Fruit fly (Drosophila melanogaster): ENCODE measurements around the gene XNP.

XNP gene

DNA sequence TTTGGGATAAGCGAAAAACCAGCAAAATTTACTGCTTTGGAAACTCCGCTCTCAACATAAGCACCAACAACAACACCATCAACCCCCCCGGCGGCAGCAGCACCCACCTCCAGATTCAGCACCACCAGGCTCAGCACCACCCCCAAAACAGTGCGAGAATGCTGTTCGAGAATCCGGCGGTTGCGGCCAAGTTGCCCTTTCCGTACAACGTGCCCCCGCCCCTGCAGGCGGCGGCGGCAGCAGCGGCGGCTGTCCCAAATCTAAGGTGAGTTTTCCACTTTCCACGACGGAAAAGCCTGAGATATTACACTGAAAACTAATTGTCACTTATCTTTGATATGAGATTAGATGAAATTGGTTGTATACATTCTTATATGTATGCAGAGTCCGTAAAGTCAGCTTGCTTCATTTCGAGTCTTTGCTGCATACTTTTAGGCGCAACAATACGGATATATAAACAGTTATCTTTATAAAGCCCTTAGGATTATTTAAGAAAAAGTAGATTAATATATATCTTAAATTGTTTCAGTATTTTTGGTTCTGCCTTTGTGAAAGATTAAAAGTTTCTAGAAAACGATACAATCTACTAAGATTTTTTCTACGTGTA lies 36.9 kb upstream of the XNP start (continued):
- 0 out of 3 replicates have a peak, but pooled peaks have one; percentile 53 for TF ChIP-seq CG2199 (GFP tag; IDR thresholded peaks at IDR 0.05)
- no peak for TF ChIP-seq D19B (GFP tag; optimal IDR thresholded peaks at IDR 0.05)
- peak; percentile 15 for TF ChIP-seq caup (GFP tag; optimal IDR thresholded peaks at IDR 0.05; ENCODE audit: severe bottlenecking)
- peak; percentile 45 for TF ChIP-seq tio (GFP tag; optimal IDR thresholded peaks at IDR 0.05)
- TF ChIP-seq lmd (GFP tag; IDR thresholded peaks at IDR 0.05), result 0 out of 2 replicates have a peak, but pooled peaks have one; percentile 8
- peak; percentile 7 for TF ChIP-seq CG9727 (GFP tag; optimal IDR thresholded peaks at IDR 0.05)
- TF ChIP-seq CG17328 (GFP tag; IDR thresholded peaks at IDR 0.05), result 0 out of 2 replicates have a peak, but pooled peaks have one; percentile 12
- TF ChIP-seq CG7556 (GFP tag; optimal IDR thresholded peaks at IDR 0.05), result peak; percentile 54
- TF ChIP-seq ewg (GFP tag; optimal IDR thresholded peaks at IDR 0.05), result peak; percentile 0
- no peak for TF ChIP-seq sim (GFP tag; IDR thresholded peaks at IDR 0.05)
- TF ChIP-seq Chrac-16 (GFP tag; optimal IDR thresholded peaks at IDR 0.05), result peak; percentile 8
- 0 out of 2 replicates have a peak, but pooled peaks have one; percentile 26 for TF ChIP-seq CG6689 (GFP tag; IDR thresholded peaks at IDR 0.05)
- peak; percentile 44 for TF ChIP-seq CG30403 (GFP tag; optimal IDR thresholded peaks at IDR 0.05)
- TF ChIP-seq CG4360 (GFP tag; IDR thresholded peaks at IDR 0.05), result peak; percentile 22; the same call in 1 of the 2 replicates
- no peak for TF ChIP-seq salm (tag; optimal IDR thresholded peaks at IDR 0.05)
- no peak for TF ChIP-seq Hr39 (optimal IDR thresholded peaks at IDR 0.05)
- TF ChIP-seq CG17359 (tag; optimal IDR thresholded peaks at IDR 0.05), result peak; percentile 23
- TF ChIP-seq Sox102F (GFP tag; optimal IDR thresholded peaks at IDR 0.05), result peak; percentile 34
- TF ChIP-seq Hr51 (GFP tag; optimal IDR thresholded peaks at IDR 0.05), result peak in 1 of 2 experiments; percentile 51
- TF ChIP-seq lab (GFP tag; optimal IDR thresholded peaks at IDR 0.05), result peak; percentile 3
- peak; percentile 1 for TF ChIP-seq BtbVII (GFP tag; optimal IDR thresholded peaks at IDR 0.05)
- TF ChIP-seq HHEX (GFP tag; optimal IDR thresholded peaks at IDR 0.05), result peak; percentile 25
- TF ChIP-seq dmrt99B (tag; optimal IDR thresholded peaks at IDR 0.05), result peak; percentile 47
- TF ChIP-seq CG18476 (GFP tag; optimal IDR thresholded peaks at IDR 0.05), result peak; percentile 31
- peak; percentile 46 for TF ChIP-seq CG10979 (tag; optimal IDR thresholded peaks at IDR 0.05)
- peak in 1 of 2 experiments; percentile 43 for TF ChIP-seq bsh (GFP tag; optimal IDR thresholded peaks at IDR 0.05)
- peak; percentile 23 for TF ChIP-seq CG4424 (GFP tag; optimal IDR thresholded peaks at IDR 0.05)
- TF ChIP-seq Sox100B (GFP tag; optimal IDR thresholded peaks at IDR 0.05), result peak; percentile 41
- no peak for TF ChIP-seq CG10654 (GFP tag; optimal IDR thresholded peaks at IDR 0.05)
- peak; percentile 22 for TF ChIP-seq CG17829 (tag; optimal IDR thresholded peaks at IDR 0.05)
- TF ChIP-seq usp (GFP tag; optimal IDR thresholded peaks at IDR 0.05), result no peak
- TF ChIP-seq Hr3 (GFP tag; optimal IDR thresholded peaks at IDR 0.05), result peak; percentile 8
- peak; percentile 56 for TF ChIP-seq CG18262 (tag; optimal IDR thresholded peaks at IDR 0.05)
- TF ChIP-seq CG9437 (GFP tag; optimal IDR thresholded peaks at IDR 0.05), result peak; percentile 21
- TF ChIP-seq CG10267 (tag; optimal IDR thresholded peaks at IDR 0.05), result peak; percentile 1
- TF ChIP-seq CG2875 (GFP tag; optimal IDR thresholded peaks at IDR 0.05), result no peak
- peak; percentile 66 for TF ChIP-seq sens (GFP tag)
- peak; percentile 48 for TF ChIP-seq Hmr (GFP tag; optimal IDR thresholded peaks at IDR 0.05)
- no peak for TF ChIP-seq bab2 (GFP tag; optimal IDR thresholded peaks at IDR 0.05)
- TF ChIP-seq CG12391 (tag; optimal IDR thresholded peaks at IDR 0.05), result peak; percentile 23
- TF ChIP-seq CG18619 (GFP tag; optimal IDR thresholded peaks at IDR 0.05), result peak; percentile 28
- TF ChIP-seq CG7928 (GFP tag; optimal IDR thresholded peaks at IDR 0.05), result no peak
- TF ChIP-seq unpg (GFP tag; optimal IDR thresholded peaks at IDR 0.05), result peak; percentile 32
- peak in 1 of 2 experiments; percentile 39 for TF ChIP-seq eve (GFP tag; optimal IDR thresholded peaks at IDR 0.05)
- TF ChIP-seq az2 (GFP tag; optimal IDR thresholded peaks at IDR 0.05), result peak; percentile 22
- 0 out of 2 replicates have a peak, but pooled peaks have one; percentile 10 for TF ChIP-seq Rfx (GFP tag; IDR thresholded peaks at IDR 0.05)
- no peak for TF ChIP-seq CG34224 (GFP tag; IDR thresholded peaks at IDR 0.05; ENCODE audit: partially characterized antibody)
- peak; percentile 5 for TF ChIP-seq cwo (GFP tag; optimal IDR thresholded peaks at IDR 0.05)

Measured in whole organism, embryonic.